Worm (Caenorhabditis elegans): ENCODE data around the gene C12D5.3.

DNA sequence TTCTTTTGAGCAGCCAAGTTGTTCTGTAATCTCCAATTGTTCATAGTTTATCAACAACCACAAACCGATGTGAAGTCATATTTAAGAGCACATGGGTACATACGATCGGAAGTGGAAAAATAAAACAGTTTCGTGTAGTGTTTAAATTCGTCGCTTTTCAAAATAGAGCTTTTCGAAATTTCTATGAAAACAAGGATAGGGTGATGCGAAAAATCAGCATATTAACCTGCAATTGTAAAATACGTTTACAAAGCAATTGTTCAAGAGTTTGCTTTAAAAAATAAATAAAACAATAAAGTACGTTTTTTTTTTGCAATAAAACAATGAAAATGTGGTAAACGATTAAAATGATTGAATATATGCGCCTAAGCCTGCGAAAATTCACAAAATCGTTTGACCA lies 45.9 kb downstream of the C12D5.3 start, which contains the start of gene ZK105.14:
- no peak for TF ChIP-seq lin-13 (GFP tag; optimal IDR thresholded peaks at IDR 0.05)
- TF ChIP-seq mdl-1 (tag; optimal IDR thresholded peaks at IDR 0.05) = no peak
- TF ChIP-seq nhr-6 (tag; optimal IDR thresholded peaks at IDR 0.05) = no peak
- TF ChIP-seq hlh-11 (tag; optimal IDR thresholded peaks at IDR 0.05) = no peak
- no peak for TF ChIP-seq unc-39 (tag; optimal IDR thresholded peaks at IDR 0.05)
- no peak for TF ChIP-seq daf-12 (tag; optimal IDR thresholded peaks at IDR 0.05)
- TF ChIP-seq pqm-1 (tag; optimal IDR thresholded peaks at IDR 0.05) = no peak
- TF ChIP-seq Y5F2A.4 (GFP tag; optimal IDR thresholded peaks at IDR 0.05) = no peak
- TF ChIP-seq lsy-2 (tag; optimal IDR thresholded peaks at IDR 0.05) = no peak
- TF ChIP-seq skn-1 (tag; optimal IDR thresholded peaks at IDR 0.05) = no peak
- no peak for TF ChIP-seq nhr-77 (tag; optimal IDR thresholded peaks at IDR 0.05)
- no peak for TF ChIP-seq lin-1 (GFP tag; IDR thresholded peaks at IDR 0.05)
- no peak for TF ChIP-seq snpc-4 (tag; optimal IDR thresholded peaks at IDR 0.05)
- TF ChIP-seq aly-2 (tag; optimal IDR thresholded peaks at IDR 0.05) = no peak
